Worm (Caenorhabditis elegans): ENCODE measurements around the gene R13H4.6.

R13H4.6 gene

DNA sequence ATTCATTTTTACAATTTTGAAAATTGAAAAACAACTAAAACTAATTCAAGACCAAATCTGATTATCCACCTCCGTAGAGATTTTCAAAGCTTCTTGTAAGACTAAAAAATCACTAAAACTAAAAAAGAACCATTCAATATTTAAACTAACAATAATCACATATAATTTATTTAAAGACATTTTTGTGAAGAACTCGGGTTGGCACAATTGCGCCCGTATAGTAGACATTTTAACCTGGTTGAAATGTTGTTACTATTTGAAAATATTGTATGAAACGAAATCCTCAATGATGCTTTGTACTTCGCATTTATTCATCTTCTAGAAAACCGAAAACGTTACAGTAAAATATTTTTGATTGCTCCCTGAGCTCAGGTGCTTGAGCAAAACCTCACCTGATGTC lies 6.9 kb upstream of the R13H4.6 start:
- TF ChIP-seq unc-120 (tag; optimal IDR thresholded peaks at IDR 0.05; ENCODE audit: poor library complexity, severe bottlenecking) (no peak), snpc-4 (tag; optimal IDR thresholded peaks at IDR 0.05) (no peak), ceh-83 (GFP tag; optimal IDR thresholded peaks at IDR 0.05) (no peak), ces-1 (GFP tag; optimal IDR thresholded peaks at IDR 0.05) (no peak), pha-4 (tag; optimal IDR thresholded peaks at IDR 0.05) (no peak), sem-2 (GFP tag; optimal IDR thresholded peaks at IDR 0.05) (no peak), lsy-2 (tag; optimal IDR thresholded peaks at IDR 0.05) (no peak), ham-2 (GFP tag; optimal IDR thresholded peaks at IDR 0.05) (no peak), unc-39 (tag; optimal IDR thresholded peaks at IDR 0.05) (no peak), mab-5 (tag; optimal IDR thresholded peaks at IDR 0.05) (no peak), tbx-8 (GFP tag; optimal IDR thresholded peaks at IDR 0.05) (no peak), flh-1 (GFP tag; optimal IDR thresholded peaks at IDR 0.05) (no peak), nhr-28 (tag; optimal IDR thresholded peaks at IDR 0.05) (no peak), ceh-39 (tag; optimal IDR thresholded peaks at IDR 0.05) (no peak), sptf-1 (tag; optimal IDR thresholded peaks at IDR 0.05) (no peak), mls-2 (tag; optimal IDR thresholded peaks at IDR 0.05) (no peak), drap-1 (GFP tag; optimal IDR thresholded peaks at IDR 0.05) (no peak), bed-3 (GFP tag; optimal IDR thresholded peaks at IDR 0.05) (no peak), ztf-11 (tag; optimal IDR thresholded peaks at IDR 0.05) (no peak)

DNA sequence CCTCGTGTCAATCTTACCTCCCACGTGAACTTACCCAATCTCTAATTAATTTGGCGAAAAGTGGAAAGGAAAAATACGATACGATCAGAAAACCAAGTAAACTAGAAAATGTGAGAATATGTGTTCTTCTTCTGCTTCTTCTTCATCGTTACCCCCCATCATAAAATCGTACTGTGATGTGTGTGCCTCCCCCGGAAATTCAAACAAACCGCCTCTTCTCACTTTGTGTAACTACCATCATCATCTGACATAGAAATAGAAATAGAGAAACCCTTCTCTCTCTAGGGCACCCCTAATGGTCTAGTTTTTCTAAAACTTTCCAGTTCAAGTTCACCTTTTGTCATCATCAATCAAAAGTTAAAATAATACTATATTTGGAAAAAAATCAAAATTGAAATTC lies 5.2 kb upstream of the R13H4.6 start:
- TF ChIP-seq elt-3 (tag; optimal IDR thresholded peaks at IDR 0.05) (no peak), nhr-28 (tag; optimal IDR thresholded peaks at IDR 0.05) (no peak), bed-3 (GFP tag; optimal IDR thresholded peaks at IDR 0.05) (no peak), ham-2 (GFP tag; optimal IDR thresholded peaks at IDR 0.05) (no peak), nhr-12 (tag; optimal IDR thresholded peaks at IDR 0.05) (no peak), unc-62 (GFP tag; optimal IDR thresholded peaks at IDR 0.05) (no peak), sptf-1 (tag; optimal IDR thresholded peaks at IDR 0.05) (no peak), ceh-39 (tag; optimal IDR thresholded peaks at IDR 0.05) (no peak), sem-2 (GFP tag; optimal IDR thresholded peaks at IDR 0.05) (no peak), flh-1 (GFP tag; optimal IDR thresholded peaks at IDR 0.05) (no peak)

DNA sequence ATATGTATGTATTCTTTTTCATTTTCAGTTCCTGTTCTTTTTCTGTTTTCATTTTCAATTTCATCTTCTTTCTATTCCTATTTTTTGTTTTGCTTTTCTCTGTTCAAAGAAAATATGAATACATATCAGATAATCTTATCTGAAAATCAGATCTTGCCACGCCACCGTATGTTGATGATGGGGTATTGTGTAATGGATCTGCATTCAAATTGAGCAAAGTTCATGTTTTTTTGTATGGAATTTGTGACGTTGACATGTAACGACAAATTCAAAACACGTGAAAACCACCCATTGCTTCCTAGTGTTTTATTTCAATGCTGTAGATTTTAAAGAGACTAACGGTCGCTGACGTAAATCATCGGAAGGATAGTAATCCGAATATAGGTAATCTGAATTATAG lies 4.6 kb upstream of the R13H4.6 start:
- peak; percentile 77 for TF ChIP-seq elt-1 (tag; optimal IDR thresholded peaks at IDR 0.05; ENCODE audit: borderline replicate concordance, insufficient read depth)
- TF ChIP-seq ceh-39 (tag; optimal IDR thresholded peaks at IDR 0.05): no peak

DNA sequence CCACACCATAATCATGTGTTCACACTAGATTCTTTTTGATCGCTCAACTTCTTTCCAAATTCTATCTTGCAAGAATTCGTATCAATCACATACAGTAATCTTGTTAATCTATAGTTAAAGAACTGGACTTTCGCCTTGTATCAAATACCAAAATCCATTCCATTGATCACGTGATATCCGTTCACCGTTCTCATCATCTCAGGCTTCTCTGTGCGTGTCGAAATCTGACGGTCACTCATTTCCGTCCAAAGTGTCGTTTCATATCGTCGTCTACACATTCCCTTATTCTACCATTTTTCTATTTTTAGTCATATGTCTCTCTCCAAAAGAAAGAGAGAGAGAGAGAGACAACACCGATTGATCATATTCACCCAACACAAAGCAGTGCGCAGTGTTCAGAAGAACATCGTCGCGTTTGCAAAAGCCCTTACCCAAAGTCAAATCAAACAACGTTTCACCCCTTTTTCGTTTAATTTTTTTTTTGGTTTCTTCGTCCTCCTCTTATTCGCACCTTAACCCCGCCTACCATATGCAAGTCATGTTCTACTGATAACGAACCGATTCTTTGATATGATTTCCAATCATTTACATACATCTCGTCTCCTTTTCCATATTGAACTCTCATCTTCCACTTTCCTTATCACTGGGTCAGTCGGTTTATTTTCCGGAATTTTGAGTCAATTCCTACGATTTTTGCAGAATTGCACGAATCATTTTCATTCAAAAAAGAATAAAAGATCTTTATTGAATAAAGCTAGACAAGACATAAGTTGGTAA lies 3.6 kb upstream of the R13H4.6 start:
- TF ChIP-seq ceh-39 (tag; optimal IDR thresholded peaks at IDR 0.05): no peak
- no peak for TF ChIP-seq bed-3 (GFP tag; optimal IDR thresholded peaks at IDR 0.05)

DNA sequence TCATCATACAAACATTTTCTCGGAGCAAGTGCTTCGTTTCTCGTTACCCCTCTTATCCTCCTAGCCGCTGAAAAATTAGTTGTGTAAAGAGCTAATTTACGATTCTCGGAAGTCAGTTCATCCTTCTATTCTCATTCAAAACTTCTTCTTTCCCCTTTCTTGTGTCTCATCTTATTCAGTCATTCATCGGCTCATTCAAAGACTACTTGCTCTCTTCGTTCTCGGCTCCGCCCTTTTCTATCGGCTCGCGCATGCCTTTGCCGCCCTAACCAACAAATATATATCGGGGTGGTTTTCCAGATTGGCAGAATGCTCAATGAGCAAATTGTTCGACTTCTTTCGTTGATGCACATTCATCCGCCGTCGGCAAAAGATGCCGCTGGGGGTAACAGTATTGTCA lies 2.5 kb upstream of the R13H4.6 start, which contains the start of gene R13H4.5:
R13H4.5 (plus strand) TSS at position 301 of the 400 bp plus-strand sequence.
- TF ChIP-seq nhr-237 (tag; optimal IDR thresholded peaks at IDR 0.05) (no peak), ces-1 (GFP tag; optimal IDR thresholded peaks at IDR 0.05) (no peak), elt-3 (tag; optimal IDR thresholded peaks at IDR 0.05) (no peak), sem-2 (GFP tag; optimal IDR thresholded peaks at IDR 0.05) (no peak), blmp-1 (tag; optimal IDR thresholded peaks at IDR 0.05) (no peak), unc-120 (tag; optimal IDR thresholded peaks at IDR 0.05; ENCODE audit: poor library complexity, severe bottlenecking) (no peak), ham-2 (GFP tag; optimal IDR thresholded peaks at IDR 0.05) (no peak), ceh-83 (GFP tag; optimal IDR thresholded peaks at IDR 0.05) (no peak), unc-62 (GFP tag; optimal IDR thresholded peaks at IDR 0.05) (no peak), zip-8 (tag; optimal IDR thresholded peaks at IDR 0.05) (no peak), tbx-8 (GFP tag; optimal IDR thresholded peaks at IDR 0.05) (no peak), nhr-2 (tag; optimal IDR thresholded peaks at IDR 0.05) (no peak)

DNA sequence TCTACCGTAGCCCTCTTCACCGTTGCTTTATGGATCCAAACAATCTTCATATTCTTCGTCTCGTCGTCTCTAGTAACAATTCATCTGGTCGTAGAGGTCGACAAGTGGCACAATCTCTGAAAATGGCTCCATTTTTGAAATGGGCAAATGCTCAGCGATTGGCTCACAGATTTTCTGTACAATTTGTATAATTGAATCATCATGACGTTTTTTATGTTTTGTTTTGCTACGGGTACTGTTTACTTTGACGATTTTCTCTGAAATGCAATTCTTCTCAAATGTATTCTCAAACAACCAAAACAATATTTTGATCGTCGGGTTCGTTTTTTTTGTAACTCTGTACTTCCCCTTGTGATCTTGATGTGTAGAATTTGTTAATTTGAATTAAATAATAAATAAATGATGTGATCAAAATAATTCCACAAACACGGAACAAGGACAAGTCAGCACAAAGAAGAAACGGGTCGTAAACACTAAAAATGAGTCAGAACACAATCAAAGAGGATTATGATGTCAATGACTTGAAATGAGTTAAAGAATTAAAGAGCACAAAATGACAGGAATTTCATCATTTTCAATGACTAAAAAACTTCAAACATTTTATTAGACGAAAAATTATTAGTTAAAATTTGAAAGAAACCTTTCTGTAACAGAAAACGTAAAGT lies 905 bp upstream of the R13H4.6 start:
- TF ChIP-seq lin-32 (GFP tag; optimal IDR thresholded peaks at IDR 0.05) (no peak), nhr-12 (tag; optimal IDR thresholded peaks at IDR 0.05) (no peak), ztf-11 (tag; optimal IDR thresholded peaks at IDR 0.05) (no peak), pha-4 (tag; optimal IDR thresholded peaks at IDR 0.05) (no peak)
